Worm (Caenorhabditis elegans) whole organism, late embryonic: ENCODE results near the gene R160.2.

ENCODE experiments used
- C08G9.2 ChIP-seq: sonication (generic microtip); optimal IDR thresholded peaks from 2 replicates; lab custom pipeline; 2016; ENCODE audit warnings: mild to moderate bottlenecking, missing genetic modification characterization, moderate library complexity, missing compliant biosample characterization
- C38D4.7 ChIP-seq: fragments of 200-800 bp; sonication (Bioruptor generic); optimal IDR thresholded peaks from 2 replicates; lab custom pipeline; 2018; ENCODE audit warnings: mild to moderate bottlenecking, missing genetic modification characterization, moderate library complexity, missing compliant biosample characterization
- K09A11.1 ChIP-seq: sonication (generic microtip); optimal IDR thresholded peaks from 2 replicates; lab custom pipeline; 2017; ENCODE audit warnings: antibody characterized with exemption, mild to moderate bottlenecking, missing genetic modification characterization, missing compliant biosample characterization; ENCODE audit not compliant: insufficient read depth
- T23F11.4 ChIP-seq: fragments of 200-800 bp; sonication (Bioruptor generic); optimal IDR thresholded peaks from 2 replicates; lab custom pipeline; 2018; ENCODE audit warnings: mild to moderate bottlenecking, missing genetic modification characterization, missing compliant biosample characterization
- ceh-19 ChIP-seq: fragments of 200-800 bp; sonication (Bioruptor generic); optimal IDR thresholded peaks from 2 replicates; lab custom pipeline; 2018; ENCODE audit warnings: mild to moderate bottlenecking, missing genetic modification characterization, missing compliant biosample characterization
- ceh-22 ChIP-seq: sonication (generic microtip); optimal IDR thresholded peaks from 2 replicates; lab custom pipeline; 2017; ENCODE audit warnings: missing biosample characterization, missing genetic modification characterization
- ceh-34 ChIP-seq: sonication (generic microtip); optimal IDR thresholded peaks from 2 replicates; lab custom pipeline; 2016; ENCODE audit warnings: mild to moderate bottlenecking, missing genetic modification characterization, missing compliant biosample characterization
- ceh-48 ChIP-seq: sonication (generic microtip); optimal IDR thresholded peaks from 2 replicates; lab custom pipeline; 2016; ENCODE audit warnings: missing genetic modification characterization, inconsistent platforms, missing compliant biosample characterization
- ceh-9 ChIP-seq: sonication (generic microtip); optimal IDR thresholded peaks from 2 replicates; lab custom pipeline; 2016; ENCODE audit warnings: mild to moderate bottlenecking, missing genetic modification characterization, inconsistent platforms, missing compliant biosample characterization
- dmd-4 ChIP-seq: sonication (generic microtip); optimal IDR thresholded peaks from 2 replicates; lab custom pipeline; 2016; ENCODE audit warnings: borderline replicate concordance, missing genetic modification characterization, missing compliant biosample characterization
- ets-4 ChIP-seq: sonication (generic microtip); optimal IDR thresholded peaks from 2 replicates; lab custom pipeline; 2016; ENCODE audit warnings: missing genetic modification characterization, missing compliant biosample characterization
- fax-1 ChIP-seq: sonication (generic microtip); optimal IDR thresholded peaks from 2 replicates; lab custom pipeline; 2016; ENCODE audit warnings: missing genotype, missing genetic modification characterization, missing compliant biosample characterization
- fkh-10 ChIP-seq: fragments of 150-350 bp; optimal IDR thresholded peaks from 2 replicates; lab custom pipeline; 2014; ENCODE audit warnings: missing biosample characterization, missing genetic modification reagents, missing genetic modification characterization
- hlh-8 ChIP-seq: sonication (generic microtip); optimal IDR thresholded peaks from 2 replicates; lab custom pipeline; 2016; ENCODE audit warnings: missing genotype, missing genetic modification characterization, missing compliant biosample characterization
- lim-6 ChIP-seq: sonication (generic microtip); optimal IDR thresholded peaks from 2 replicates; lab custom pipeline; 2016; ENCODE audit warnings: missing genetic modification characterization, missing compliant biosample characterization
- madf-2 ChIP-seq: sonication (generic microtip); optimal IDR thresholded peaks from 2 replicates; lab custom pipeline; 2017; ENCODE audit warnings: missing genetic modification characterization, missing compliant biosample characterization
- mec-3 ChIP-seq: sonication (generic microtip); optimal IDR thresholded peaks from 2 replicates; lab custom pipeline; 2016; ENCODE audit warnings: borderline replicate concordance, missing genetic modification characterization, missing compliant biosample characterization
- nhr-11 ChIP-seq: fragments of 150-350 bp; optimal IDR thresholded peaks from 2 replicates; lab custom pipeline; 2014; ENCODE audit warnings: missing biosample characterization, missing genetic modification characterization
- nhr-232 ChIP-seq: sonication (generic microtip); optimal IDR thresholded peaks from 2 replicates; lab custom pipeline; 2016; ENCODE audit warnings: missing genetic modification characterization, missing compliant biosample characterization
- pat-9 ChIP-seq: fragments of 200-800 bp; sonication (Bioruptor generic); optimal IDR thresholded peaks from 2 replicates; lab custom pipeline; 2018; ENCODE audit warnings: mild to moderate bottlenecking, missing genetic modification characterization, moderate library complexity, missing compliant biosample characterization
- pax-1 ChIP-seq: fragments of 150-350 bp; optimal IDR thresholded peaks from 2 replicates; lab custom pipeline; 2014; ENCODE audit warnings: missing biosample characterization, missing genetic modification characterization
- pha-4 ChIP-seq: fragments of 150-350 bp; optimal IDR thresholded peaks from 2 replicates; lab custom pipeline; 2018; ENCODE audit warnings: missing biosample characterization, missing genetic modification reagents, missing genetic modification characterization
- pqm-1 ChIP-seq: sonication (generic microtip); optimal IDR thresholded peaks from 2 replicates; lab custom pipeline; 2016; ENCODE audit warnings: missing genetic modification characterization, missing compliant biosample characterization
- pros-1 ChIP-seq: fragments of 150-350 bp; optimal IDR thresholded peaks from 2 replicates; lab custom pipeline; 2014; ENCODE audit warnings: missing biosample characterization, missing genetic modification reagents, missing genetic modification characterization
- ref-2 ChIP-seq: sonication (generic microtip); optimal IDR thresholded peaks from 2 replicates; lab custom pipeline; 2016; ENCODE audit warnings: missing genetic modification characterization, missing compliant biosample characterization
- sdc-2 ChIP-seq: sonication (generic microtip); optimal IDR thresholded peaks from 2 replicates; lab custom pipeline; 2016; ENCODE audit warnings: missing genotype, missing genetic modification characterization, missing compliant biosample characterization
- sox-4 ChIP-seq: sonication (generic microtip); optimal IDR thresholded peaks from 2 replicates; lab custom pipeline; 2017; ENCODE audit warnings: mild to moderate bottlenecking, missing genetic modification characterization, inconsistent platforms, missing compliant biosample characterization
- tbx-2 ChIP-seq: sonication (generic microtip); optimal IDR thresholded peaks from 2 replicates; lab custom pipeline; 2016; ENCODE audit warnings: missing genetic modification characterization, missing compliant biosample characterization
- ttx-3 ChIP-seq: sonication (generic microtip); optimal IDR thresholded peaks from 2 replicates; lab custom pipeline; 2016; ENCODE audit warnings: missing genetic modification reagents, missing genetic modification characterization, missing compliant biosample characterization
- unc-3 ChIP-seq, 2 experiments: fragments of 200-800 bp in 1 of 2; sonication (Bioruptor generic) in 1 of 2; sonication (generic microtip) in 1 of 2; conservative IDR thresholded peaks in 1 of 2; optimal IDR thresholded peaks in 1 of 2; 2 replicates each; pipeline versions ENCODE4 v1.3.6 to Lab custom; 2016 to 2022; ENCODE audit warnings: missing compliant biosample characterization in 2 of 2, missing genetic modification characterization in 2 of 2, missing genetic modification reagents in 1 of 2
- unc-42 ChIP-seq: sonication (generic microtip); optimal IDR thresholded peaks from 2 replicates; lab custom pipeline; 2016; ENCODE audit warnings: missing genotype, missing genetic modification characterization, missing compliant biosample characterization
- unc-86 ChIP-seq: sonication (generic microtip); optimal IDR thresholded peaks from 2 replicates; lab custom pipeline; 2016; ENCODE audit warnings: missing genetic modification characterization, missing compliant biosample characterization

Gene R160.2

ce11 chrX:4388834-4389409, 12.2 kb upstream of the R160.2 start, which contains the start of gene dpy-23 (continued):
- peak; percentile 51 for TF ChIP-seq ets-4
- TF ChIP-seq unc-42 (tag; lab: Kevin White, UChicago): peak; percentile 86
- peak; percentile 40 for TF ChIP-seq hlh-8 (tag; lab: Kevin White, UChicago)
- no peak for TF ChIP-seq lim-6 (tag; lab: Kevin White, UChicago)
- TF ChIP-seq sox-4 (tag; lab: Kevin White, UChicago): no peak
- TF ChIP-seq C38D4.7 (GFP tag; lab: Kevin White, UChicago): no peak
- TF ChIP-seq ceh-22 (tag; lab: Kevin White, UChicago): no peak
- TF ChIP-seq unc-3 (GFP tag; conservative IDR thresholded peaks at IDR 0.05; lab: Robert Waterston, UW): no peak
- peak; percentile 7 for TF ChIP-seq unc-3 (tag; optimal IDR thresholded peaks at IDR 0.05; lab: Kevin White, UChicago)
- TF ChIP-seq pha-4 (tag; lab: Kevin White, UChicago): no peak
- TF ChIP-seq K09A11.1 (tag; lab: Kevin White, UChicago): no peak
- no peak for TF ChIP-seq T23F11.4
- peak; percentile 2 for TF ChIP-seq fax-1
- peak; percentile 94 for TF ChIP-seq sdc-2 (tag; lab: Kevin White, UChicago)
- TF ChIP-seq ceh-19 (GFP tag; lab: Kevin White, UChicago): no peak
- TF ChIP-seq ttx-3 (tag; lab: Kevin White, UChicago): no peak

- TF ChIP-seq nhr-11 (tag; lab: Kevin White, UChicago) (no peak), unc-3 (GFP tag; conservative IDR thresholded peaks at IDR 0.05; lab: Robert Waterston, UW) (no peak), unc-3 (tag; optimal IDR thresholded peaks at IDR 0.05; lab: Kevin White, UChicago) (no peak), ceh-48 (tag; lab: Kevin White, UChicago) (no peak), pha-4 (tag; lab: Kevin White, UChicago) (no peak), ceh-34 (tag; lab: Kevin White, UChicago) (no peak), fkh-10 (no peak)
Observed at ce11 chrX:4386493-4386892, 9.8 kb upstream of the R160.2 start.

- TF ChIP-seq nhr-232 (tag; lab: Kevin White, UChicago) (no peak), ref-2 (tag; lab: Kevin White, UChicago) (no peak), pax-1 (no peak), pat-9 (no peak), C08G9.2 (tag; lab: Kevin White, UChicago) (no peak)
Observed at ce11 chrX:4383316-4383936, 6.7 kb upstream of the R160.2 start, which contains the start of gene lst-2. Gene lst-2, minus strand, starts transcription at chrX:4383366.

DNA sequence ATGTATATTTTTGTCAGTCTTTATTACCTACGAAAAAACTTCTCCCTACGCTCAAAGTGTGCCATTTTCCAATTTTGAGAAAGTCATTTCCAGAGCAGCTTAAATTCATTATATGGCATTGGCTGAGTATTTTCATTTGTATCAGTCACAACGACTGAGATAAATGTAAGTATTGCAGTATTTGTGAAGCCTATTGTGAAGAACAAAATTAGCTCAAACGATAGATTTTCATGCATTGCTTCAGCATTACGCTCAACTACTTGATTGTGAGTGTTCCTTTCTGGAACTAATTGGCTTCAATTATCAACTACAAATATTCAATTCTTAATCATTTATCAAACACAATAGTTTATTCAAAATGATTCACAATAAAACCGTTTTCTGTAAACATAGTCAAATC, 988 bp upstream of the R160.2 start, which contains the start of gene R160.12:
Gene R160.12 (minus strand): TSS at position 101 of the 400 bp plus-strand sequence.
- TF ChIP-seq pqm-1 (tag; lab: Kevin White, UChicago): no peak
- no peak for TF ChIP-seq ceh-9
- TF ChIP-seq mec-3 (tag; lab: Kevin White, UChicago): no peak
- no peak for TF ChIP-seq pat-9
- no peak for TF ChIP-seq ceh-19 (GFP tag; lab: Kevin White, UChicago)

- TF ChIP-seq madf-2 (tag; lab: Kevin White, UChicago): no peak
- no peak for TF ChIP-seq dmd-4 (tag; lab: Kevin White, UChicago)
- TF ChIP-seq unc-86: no peak
- no peak for TF ChIP-seq nhr-11 (tag; lab: Kevin White, UChicago)
- no peak for TF ChIP-seq tbx-2
- no peak for TF ChIP-seq ceh-19 (GFP tag; lab: Kevin White, UChicago)
- no peak for TF ChIP-seq pros-1 (tag; lab: Kevin White, UChicago)
- no peak for TF ChIP-seq lim-6 (tag; lab: Kevin White, UChicago)
Observed at ce11 chrX:4373123-4373522, 3.6 kb downstream of the R160.2 start, which contains the start of gene R160.6. Gene R160.6, minus strand, starts transcription at chrX:4373223.
